Worm (Caenorhabditis elegans) whole organism, L4/young adult: ENCODE results near the gene set-11.

Source experiments
- W03F9.2 ChIP-seq: fragments of 150-350 bp; optimal IDR thresholded peaks from 2 replicates; lab custom pipeline; 2014; ENCODE audit warnings: missing biosample characterization, missing genetic modification characterization
- dao-5 ChIP-seq: sonication (generic microtip); optimal IDR thresholded peaks from 2 replicates; lab custom pipeline; 2016; ENCODE audit warnings: missing genotype, missing genetic modification characterization, moderate library complexity, missing compliant biosample characterization
- him-1 ChIP-seq: sonication (generic microtip); optimal IDR thresholded peaks from 2 replicates; lab custom pipeline; 2016; ENCODE audit warnings: missing genotype, missing genetic modification reagents, missing genetic modification characterization, missing compliant biosample characterization

ce11 chrII:2736938-2737337 lies 44.6 kb upstream of the set-11 start:
- TF ChIP-seq dao-5 (tag; lab: Kevin White, UChicago) (no peak), him-1 (tag; lab: Kevin White, UChicago) (no peak), W03F9.2 (tag; lab: Kevin White, UChicago) (no peak)
